Worm (Caenorhabditis elegans) whole organism, L2 larva: Measurements from ENCODE around the gene F36H12.4.
"Not testable (repeated sequence)": the region's sequence is repeated elsewhere in the genome, so short reads cannot be mapped to it uniquely, and the experiment has no call there.

Experiments used
- F13H6.1 ChIP-seq: sonication (generic microtip); optimal IDR thresholded peaks from 2 replicates; lab custom pipeline; 2016; ENCODE audit warnings: missing genetic modification characterization, missing compliant biosample characterization
- R02D3.7 ChIP-seq: fragments of 150-350 bp; optimal IDR thresholded peaks from 2 replicates; lab custom pipeline; 2014; ENCODE audit warnings: missing biosample characterization, missing genetic modification characterization
- Y55F3AM.14 ChIP-seq: fragments of 200-800 bp; sonication (Bioruptor generic); optimal IDR thresholded peaks from 2 replicates; lab custom pipeline; 2018; ENCODE audit warnings: mild to moderate bottlenecking, missing genetic modification characterization, missing compliant biosample characterization
- ZK546.5 ChIP-seq: sonication (generic microtip); optimal IDR thresholded peaks from 2 replicates; lab custom pipeline; 2017; ENCODE audit warnings: missing biosample characterization, missing genetic modification characterization
- alr-1 ChIP-seq: fragments of 150-350 bp; optimal IDR thresholded peaks from 2 replicates; lab custom pipeline; 2014; ENCODE audit warnings: missing biosample characterization, missing genetic modification characterization
- aly-2 ChIP-seq: fragments of 150-350 bp; optimal IDR thresholded peaks from 2 replicates; lab custom pipeline; 2014; ENCODE audit warnings: missing biosample characterization, missing genetic modification characterization
- ama-1 ChIP-seq: fragments of 150-350 bp; optimal IDR thresholded peaks from 2 replicates; lab custom pipeline; 2018; ENCODE audit warnings: inconsistent platforms
- blmp-1 ChIP-seq: sonication (generic microtip); optimal IDR thresholded peaks from 2 replicates; lab custom pipeline; 2017; ENCODE audit warnings: missing genetic modification characterization, mild to moderate bottlenecking, missing compliant biosample characterization, antibody characterized with exemption, moderate library complexity; ENCODE audit not compliant: insufficient read depth
- ceh-16 ChIP-seq: fragments of 150-350 bp; optimal IDR thresholded peaks from 2 replicates; lab custom pipeline; 2014; ENCODE audit warnings: missing biosample characterization, missing genetic modification characterization
- ceh-82 ChIP-seq: fragments of 150-350 bp; optimal IDR thresholded peaks from 2 replicates; lab custom pipeline; 2014; ENCODE audit warnings: missing biosample characterization, missing genetic modification characterization
- crh-2 ChIP-seq: sonication (generic microtip); optimal IDR thresholded peaks from 2 replicates; lab custom pipeline; 2017; ENCODE audit warnings: missing biosample characterization, missing genetic modification characterization
- dmd-4 ChIP-seq: sonication (generic microtip); optimal IDR thresholded peaks from 2 replicates; lab custom pipeline; 2017; ENCODE audit warnings: missing biosample characterization, missing genetic modification characterization
- egl-27 ChIP-seq: sonication (generic microtip); optimal IDR thresholded peaks from 3 replicates; lab custom pipeline; 2017; ENCODE audit warnings: missing biosample characterization, missing genetic modification reagents, missing genetic modification characterization
- elt-1 ChIP-seq: fragments of 150-350 bp; optimal IDR thresholded peaks from 2 replicates; lab custom pipeline; 2014; ENCODE audit warnings: missing biosample characterization, missing genetic modification characterization
- elt-3 ChIP-seq: sonication (generic microtip); optimal IDR thresholded peaks from 2 replicates; lab custom pipeline; 2017; ENCODE audit warnings: missing biosample characterization, missing genetic modification characterization
- fos-1 ChIP-seq: fragments of 150-350 bp; optimal IDR thresholded peaks from 2 replicates; lab custom pipeline; 2014; ENCODE audit warnings: missing biosample characterization, missing genetic modification characterization
- gmeb-1 ChIP-seq: fragments of 150-350 bp; optimal IDR thresholded peaks from 2 replicates; lab custom pipeline; 2014; ENCODE audit warnings: missing biosample characterization, missing genetic modification characterization
- lin-39 ChIP-seq: fragments of 150-350 bp; optimal IDR thresholded peaks from 2 replicates; lab custom pipeline; 2014; ENCODE audit warnings: missing biosample characterization, missing genetic modification reagents, missing genetic modification characterization
- mab-5 ChIP-seq: fragments of 150-350 bp; optimal IDR thresholded peaks from 2 replicates; lab custom pipeline; 2014; ENCODE audit warnings: missing biosample characterization, missing genetic modification characterization
- mbf-1 ChIP-seq: sonication (generic microtip); optimal IDR thresholded peaks from 2 replicates; lab custom pipeline; 2017; ENCODE audit warnings: missing biosample characterization, missing genetic modification characterization
- mdl-1 ChIP-seq, 2 experiments: fragments of 150-350 bp in 1 of 2; sonication (generic microtip) in 1 of 2; optimal IDR thresholded peaks; 2 replicates each; lab custom pipeline; 2017; ENCODE audit warnings: missing biosample characterization in 2 of 2, missing genetic modification characterization in 2 of 2
- nhr-11 ChIP-seq: fragments of 150-350 bp; optimal IDR thresholded peaks from 2 replicates; lab custom pipeline; 2014; ENCODE audit warnings: missing biosample characterization, missing genetic modification characterization
- nhr-12 ChIP-seq: fragments of 150-350 bp; optimal IDR thresholded peaks from 2 replicates; lab custom pipeline; 2014; ENCODE audit warnings: missing biosample characterization, missing genetic modification characterization
- nhr-23 ChIP-seq: fragments of 150-350 bp; optimal IDR thresholded peaks from 2 replicates; lab custom pipeline; 2014; ENCODE audit warnings: missing biosample characterization, missing genetic modification reagents, missing genetic modification characterization
- nhr-237 ChIP-seq: fragments of 150-350 bp; optimal IDR thresholded peaks from 2 replicates; lab custom pipeline; 2014; ENCODE audit warnings: missing biosample characterization, missing genetic modification characterization
- nhr-25 ChIP-seq: fragments of 150-350 bp; sonication (generic microtip); optimal IDR thresholded peaks from 3 replicates; lab custom pipeline; 2014; ENCODE audit warnings: missing biosample characterization, missing genetic modification characterization
- nhr-6 ChIP-seq: fragments of 150-350 bp; optimal IDR thresholded peaks from 2 replicates; lab custom pipeline; 2014; ENCODE audit warnings: missing biosample characterization, missing genetic modification characterization
- nhr-77 ChIP-seq: fragments of 150-350 bp; optimal IDR thresholded peaks from 2 replicates; lab custom pipeline; 2014; ENCODE audit warnings: missing biosample characterization, missing genetic modification characterization
- peb-1 ChIP-seq: fragments of 150-350 bp; optimal IDR thresholded peaks from 2 replicates; lab custom pipeline; 2014; ENCODE audit warnings: missing biosample characterization, missing genetic modification characterization
- sem-4 ChIP-seq: fragments of 150-350 bp; optimal IDR thresholded peaks from 2 replicates; lab custom pipeline; 2014; ENCODE audit warnings: missing biosample characterization, missing genetic modification reagents, missing genetic modification characterization
- skn-1 ChIP-seq: sonication (generic microtip); optimal IDR thresholded peaks from 2 replicates; lab custom pipeline; 2017; ENCODE audit warnings: missing biosample characterization, missing genetic modification characterization
- sma-9 ChIP-seq, 2 experiments: fragments of 150-350 bp in 1 of 2; sonication (generic microtip) in 1 of 2; optimal IDR thresholded peaks; 2 replicates each; lab custom pipeline; 2014 to 2016; ENCODE audit warnings: missing genetic modification characterization in 2 of 2, mild to moderate bottlenecking in 1 of 2, missing biosample characterization in 1 of 2, missing compliant biosample characterization in 1 of 2, missing genetic modification reagents in 1 of 2, moderate library complexity in 1 of 2
- snpc-4 ChIP-seq: fragments of 150-350 bp; optimal IDR thresholded peaks from 2 replicates; lab custom pipeline; 2014; ENCODE audit warnings: missing biosample characterization, missing genetic modification characterization
- unc-39 ChIP-seq: fragments of 150-350 bp; optimal IDR thresholded peaks from 2 replicates; lab custom pipeline; 2014; ENCODE audit warnings: missing biosample characterization, missing genetic modification characterization
- unc-62 ChIP-seq: fragments of 150-350 bp; optimal IDR thresholded peaks from 2 replicates; lab custom pipeline; 2014; ENCODE audit warnings: missing biosample characterization, missing genetic modification reagents, missing genetic modification characterization
- zag-1 ChIP-seq: fragments of 150-350 bp; optimal IDR thresholded peaks from 2 replicates; lab custom pipeline; 2014; ENCODE audit warnings: missing biosample characterization, missing genetic modification characterization
- ztf-11 ChIP-seq: sonication (generic microtip); optimal IDR thresholded peaks from 2 replicates; lab custom pipeline; 2017; ENCODE audit warnings: missing biosample characterization, missing genetic modification characterization

The F36H12.4 gene

DNA sequence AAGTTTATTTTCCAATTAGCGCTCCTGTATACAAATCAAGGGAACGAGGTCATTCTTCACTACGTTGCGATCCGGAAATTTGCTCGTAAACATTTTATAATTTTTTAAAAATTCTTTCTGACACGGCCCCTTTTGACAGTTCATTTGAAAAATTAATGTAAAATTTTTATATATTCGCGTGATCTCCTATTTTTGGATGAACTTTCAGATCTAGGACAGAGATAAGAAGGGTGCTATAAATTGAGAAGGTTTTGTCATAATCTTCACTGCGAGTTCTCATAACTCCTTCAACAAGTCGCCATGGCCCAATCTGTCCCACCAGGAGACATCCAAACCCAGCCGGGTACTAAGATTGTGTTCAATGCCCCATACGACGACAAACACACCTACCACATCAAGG, 8.6 kb upstream of the F36H12.4 start, which contains the start of gene msp-19:
msp-19 (plus strand) TSS at position 301 of the 400 bp plus-strand sequence.
- not testable (repeated sequence) for TF ChIP-seq fos-1 (tag; lab: Kevin White, UChicago); nhr-11; mab-5 (tag; lab: Kevin White, UChicago)

DNA sequence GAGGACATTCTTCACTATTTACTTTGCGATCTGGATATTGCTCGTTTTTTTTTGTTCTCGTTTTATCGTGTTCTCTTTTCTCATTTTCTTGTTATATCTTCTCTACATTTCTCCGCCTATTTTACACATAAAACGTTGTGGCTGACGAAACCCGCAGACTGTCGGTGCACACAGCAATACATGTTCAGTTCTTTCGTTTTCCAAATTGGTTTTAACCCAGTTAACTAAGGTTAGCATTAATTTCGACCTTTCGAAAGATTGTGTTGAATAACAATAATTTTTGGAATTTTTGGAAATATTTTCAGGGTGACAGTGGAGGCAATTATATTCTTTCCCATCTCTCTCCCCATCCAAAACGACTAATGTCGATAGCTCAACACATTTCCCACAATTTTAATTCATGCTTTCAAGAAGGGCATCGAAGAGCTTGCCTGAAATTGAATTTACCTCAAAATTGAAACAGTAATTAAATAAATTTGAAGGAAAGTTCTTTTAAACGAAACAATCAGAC, 4.1 kb upstream of the F36H12.4 start:
- TF ChIP-seq ama-1 = peak; percentile 61
- TF ChIP-seq snpc-4 (tag; lab: Kevin White, UChicago) = peak; percentile 68
- TF ChIP-seq, all 48 proteins: peak for 2; not testable (repeated sequence) for 46

DNA sequence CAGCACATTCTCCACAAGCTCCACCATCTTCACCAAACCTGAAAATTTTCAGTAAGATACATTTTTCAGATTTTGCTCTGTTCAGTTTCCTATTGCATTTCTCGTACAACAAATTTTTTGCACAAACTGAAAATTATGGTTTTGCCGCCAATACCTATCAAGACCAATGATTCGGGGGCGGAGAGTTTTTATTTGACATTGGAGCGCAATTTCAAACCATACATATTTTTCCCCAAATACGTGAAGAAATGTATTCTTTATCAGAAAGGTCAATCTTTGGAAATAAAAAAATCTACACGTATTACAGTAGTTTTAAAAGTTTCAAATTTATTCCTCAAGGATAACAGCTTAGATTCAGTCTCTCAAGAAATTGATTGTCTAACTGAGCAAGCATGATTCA, 2.4 kb upstream of the F36H12.4 start, which contains the start of gene F36H12.5:
F36H12.5 (plus strand) TSS at position 301 of the 400 bp plus-strand sequence.
- TF ChIP-seq ztf-11 (tag; lab: Kevin White, UChicago) (no peak), sem-4 (no peak), alr-1 (tag; lab: Kevin White, UChicago) (no peak), elt-1 (no peak), mbf-1 (no peak), sma-9 (GFP tag; optimal IDR thresholded peaks at IDR 0.05; lab: Kevin White, UChicago) (no peak), sma-9 (tag; optimal IDR thresholded peaks at IDR 0.05; lab: Kevin White, UChicago) (no peak), aly-2 (tag; lab: Kevin White, UChicago) (no peak), peb-1 (tag; lab: Kevin White, UChicago) (no peak), F13H6.1 (tag; lab: Kevin White, UChicago) (no peak), nhr-6 (no peak), skn-1 (tag; lab: Kevin White, UChicago) (no peak), ceh-16 (no peak), fos-1 (tag; lab: Kevin White, UChicago) (no peak), dmd-4 (tag; lab: Kevin White, UChicago) (no peak), egl-27 (tag; lab: Kevin White, UChicago) (no peak), nhr-12 (no peak)
- TF ChIP-seq, all 48 proteins: peak for 0

DNA sequence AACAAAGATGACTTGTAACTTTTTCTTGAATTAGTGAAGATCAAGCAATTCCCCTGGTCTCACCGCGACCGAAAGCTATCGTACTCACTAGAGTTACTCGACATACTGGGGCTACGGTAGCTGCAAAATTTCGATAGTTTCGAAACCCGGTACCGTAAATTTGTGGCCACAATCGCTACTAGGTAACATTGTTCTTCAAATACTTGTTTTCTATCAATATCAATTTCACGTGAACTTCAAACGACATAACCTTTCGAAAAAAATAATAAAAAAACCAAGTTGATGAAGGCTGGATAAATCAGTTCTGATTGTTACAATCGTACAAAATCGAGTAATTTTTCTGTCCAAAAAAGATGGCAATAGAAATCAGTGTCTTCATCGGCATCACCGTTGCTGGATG, 3.6 kb downstream of the F36H12.4 start, which contains the start of gene F36H12.3:
F36H12.3 (plus strand) TSS at position 301 of the 400 bp plus-strand sequence.
- TF ChIP-seq nhr-12 (no peak), unc-62 (GFP tag; lab: Kevin White, UChicago) (no peak), unc-39 (no peak), blmp-1 (tag; lab: Kevin White, UChicago) (no peak), R02D3.7 (no peak), lin-39 (no peak), sma-9 (GFP tag; optimal IDR thresholded peaks at IDR 0.05; lab: Kevin White, UChicago) (no peak), sma-9 (tag; optimal IDR thresholded peaks at IDR 0.05; lab: Kevin White, UChicago) (no peak), sem-4 (no peak), crh-2 (no peak)

DNA sequence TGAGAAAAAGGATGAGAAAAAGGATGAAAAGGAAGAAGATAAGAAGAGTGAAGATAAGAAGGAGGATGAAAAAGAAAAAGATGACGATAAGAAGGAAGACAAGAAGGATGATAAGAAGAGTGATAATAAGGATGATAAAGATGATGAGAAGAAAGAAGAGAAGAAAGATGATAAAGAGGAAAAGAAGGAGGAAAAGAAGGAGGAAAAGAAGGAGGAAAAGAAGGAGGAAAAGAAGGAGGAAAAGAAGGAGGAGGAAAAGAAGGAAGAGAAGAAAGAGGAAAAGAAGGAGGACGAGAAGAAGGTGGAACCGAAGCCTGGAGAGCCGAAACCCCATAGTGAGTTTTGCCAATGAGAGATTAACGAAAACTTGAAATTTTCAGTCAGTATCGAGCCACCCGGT, 4.5 kb downstream of the F36H12.4 start:
- TF ChIP-seq sma-9 (GFP tag; optimal IDR thresholded peaks at IDR 0.05; lab: Kevin White, UChicago) (no peak), sma-9 (tag; optimal IDR thresholded peaks at IDR 0.05; lab: Kevin White, UChicago) (no peak), unc-62 (GFP tag; lab: Kevin White, UChicago) (no peak), ceh-16 (no peak), nhr-25 (tag; lab: Kevin White, UChicago) (no peak)

DNA sequence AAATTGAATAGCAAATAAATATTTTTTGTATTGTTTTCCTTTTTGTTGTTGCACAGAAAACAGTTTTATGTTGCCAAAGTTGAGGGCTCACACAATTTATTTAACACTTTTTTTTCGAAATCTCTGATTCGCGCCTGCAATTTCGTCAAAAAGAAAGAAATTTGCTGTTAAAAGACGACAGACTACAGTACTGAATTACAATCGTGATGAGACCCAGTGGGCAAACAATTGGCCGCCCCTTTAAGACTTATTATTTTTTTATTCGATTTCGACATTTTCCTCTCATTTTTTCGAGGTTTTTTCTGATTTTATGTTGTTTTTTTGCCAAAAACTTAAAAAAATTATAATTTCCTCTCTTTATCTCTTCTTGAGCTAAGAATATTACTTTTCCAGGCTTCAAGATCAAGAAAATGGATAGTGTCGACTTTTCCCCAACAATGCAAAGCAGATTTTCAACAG, 5.2 kb downstream of the F36H12.4 start, which contains the start of gene slfl-4:
slfl-4 (plus strand) TSS at position 409 of the 459 bp plus-strand sequence.
- TF ChIP-seq crh-2 (no peak), mdl-1 (tag; optimal IDR thresholded peaks at IDR 0.05; lab: Kevin White, UChicago) (no peak), F13H6.1 (tag; lab: Kevin White, UChicago) (no peak), nhr-23 (tag; lab: Kevin White, UChicago) (no peak), sma-9 (GFP tag; optimal IDR thresholded peaks at IDR 0.05; lab: Kevin White, UChicago) (no peak), sma-9 (tag; optimal IDR thresholded peaks at IDR 0.05; lab: Kevin White, UChicago) (no peak), ceh-16 (no peak), blmp-1 (tag; lab: Kevin White, UChicago) (no peak), fos-1 (tag; lab: Kevin White, UChicago) (no peak), nhr-237 (tag; lab: Kevin White, UChicago) (no peak), ztf-11 (tag; lab: Kevin White, UChicago) (no peak), ceh-82 (no peak), gmeb-1 (no peak), peb-1 (tag; lab: Kevin White, UChicago) (no peak), ZK546.5 (tag; lab: Kevin White, UChicago) (no peak), Y55F3AM.14 (GFP tag; lab: Kevin White, UChicago) (no peak), zag-1 (tag; lab: Kevin White, UChicago) (no peak), nhr-77 (tag; lab: Kevin White, UChicago) (no peak), elt-3 (tag; lab: Kevin White, UChicago) (no peak), nhr-6 (no peak)
